Fruit fly (Drosophila melanogaster) whole organism, embryonic: ENCODE data around the gene axo.
A peak's percentile ranks its signal among the peaks of the same experiment; 100 is the strongest.

Experiments used
- CG11696 ChIP-seq: fragments of 200-800 bp; sonication (Bioruptor generic); IDR thresholded peaks from 2 replicates; pipeline ENCODE4 v1.3.6; 2022; ENCODE audit warnings: missing biosample characterization, missing genetic modification characterization
- CG13775 ChIP-seq: fragments of 200-800 bp; sonication (Bioruptor generic); optimal IDR thresholded peaks from 3 replicates; lab custom pipeline; 2017; ENCODE audit warnings: missing biosample characterization, mild to moderate bottlenecking, missing genetic modification characterization
- CG32532 ChIP-seq: fragments of 200-800 bp; sonication (Bioruptor generic); IDR thresholded peaks from 2 replicates; pipeline ENCODE4 v1.3.6; 2022; ENCODE audit warnings: missing biosample characterization, missing genetic modification characterization
- CG9437 ChIP-seq: fragments of 200-800 bp; sonication (Bioruptor generic); optimal IDR thresholded peaks from 2 replicates; lab custom pipeline; 2018; ENCODE audit warnings: missing biosample characterization, mild to moderate bottlenecking, missing genetic modification characterization
- CG9932 ChIP-seq: fragments of 200-800 bp; sonication (Bioruptor generic); IDR thresholded peaks from 2 replicates; pipeline ENCODE4 v1.3.6; 2022; ENCODE audit warnings: missing biosample characterization, missing genetic modification characterization
- D ChIP-seq, 2 experiments: fragments of 200-800 bp in 1 of 2; fragments of >200 bp in 1 of 2; sonication (Bioruptor generic) in 1 of 2; optimal IDR thresholded peaks; 2 replicates in 1 of 2; 3 replicates in 1 of 2; lab custom pipeline; 2017; ENCODE audit warnings: mild to moderate bottlenecking in 1 of 2, missing biosample characterization in 1 of 2, missing genetic modification characterization in 1 of 2, missing genetic modification reagents in 1 of 2
- Dfd ChIP-seq, 2 experiments: fragments of >200 bp; optimal IDR thresholded peaks; 2 replicates each; lab custom pipeline; 2017; ENCODE audit warnings: missing biosample characterization in 2 of 2, missing genetic modification characterization in 2 of 2
- Mad ChIP-seq: fragments of 200-800 bp; sonication (Bioruptor generic); optimal IDR thresholded peaks from 2 replicates; lab custom pipeline; 2016; ENCODE audit warnings: missing biosample characterization, missing genetic modification characterization
- ac ChIP-seq: fragments of 200-800 bp; sonication (Bioruptor generic); optimal IDR thresholded peaks from 3 replicates; lab custom pipeline; 2017; ENCODE audit warnings: missing biosample characterization, mild to moderate bottlenecking, missing genetic modification characterization
- cwo ChIP-seq: fragments of 200-800 bp; sonication (Bioruptor generic); optimal IDR thresholded peaks from 3 replicates; lab custom pipeline; 2017; ENCODE audit warnings: missing biosample characterization, missing genetic modification characterization, mild to moderate bottlenecking, moderate library complexity, missing genetic modification reagents
- exex ChIP-seq: fragments of 200-800 bp; sonication (Bioruptor generic); optimal IDR thresholded peaks from 4 replicates; lab custom pipeline; 2018; ENCODE audit warnings: missing biosample characterization, mild to moderate bottlenecking, missing genetic modification characterization, moderate library complexity
- onecut ChIP-seq: fragments of 200-800 bp; sonication (Bioruptor generic); IDR thresholded peaks from 2 replicates; pipeline ENCODE4 v1.3.6; 2022; ENCODE audit warnings: missing biosample characterization, missing genetic modification characterization
- pros ChIP-seq: fragments of 200-800 bp; sonication (Bioruptor generic); optimal IDR thresholded peaks from 3 replicates; lab custom pipeline; 2019; ENCODE audit warnings: missing biosample characterization, mild to moderate bottlenecking, missing genetic modification characterization, moderate library complexity
- scrt ChIP-seq: fragments of 200-800 bp; sonication (Bioruptor generic); optimal IDR thresholded peaks from 2 replicates; lab custom pipeline; 2018; ENCODE audit warnings: missing biosample characterization, mild to moderate bottlenecking, missing genetic modification characterization, moderate library complexity
- twi ChIP-seq: fragments of 200-800 bp; optimal IDR thresholded peaks from 2 replicates; lab custom pipeline; 2019; ENCODE audit warnings: missing biosample characterization, mild to moderate bottlenecking, missing genetic modification characterization, moderate library complexity
- zen ChIP-seq: fragments of 200-800 bp; sonication (Bioruptor generic); optimal IDR thresholded peaks from 3 replicates; lab custom pipeline; 2018; ENCODE audit warnings: missing biosample characterization, mild to moderate bottlenecking, missing genetic modification characterization, moderate library complexity

The axo gene

dm6 chr3L:4603439-4603838, 83.7 kb downstream of the axo start (continued):
- 0 out of 2 replicates have a peak, but pooled peaks have one; percentile 36 for TF ChIP-seq CG11696 (GFP tag; lab: Robert Waterston, UW)
- TF ChIP-seq, all 482 proteins: peak for 139

dm6 chr3L:4602333-4602732, 84.8 kb downstream of the axo start:
- TF ChIP-seq cwo (GFP tag; lab: Kevin White, UChicago) (peak; percentile 14), onecut (GFP tag; lab: Robert Waterston, UW) (peak; percentile 60), scrt (peak; percentile 20), Mad (GFP tag; lab: Kevin White, UChicago) (no peak), exex (tag; lab: Kevin White, UChicago) (peak; percentile 3)

- TF ChIP-seq ac (GFP tag; lab: Kevin White, UChicago): peak; percentile 5
- peak; percentile 39 for TF ChIP-seq pros (GFP tag; lab: Kevin White, UChicago)
- peak; percentile 67 for TF ChIP-seq twi (tag; lab: Kevin White, UChicago)
- peak; percentile 22 for TF ChIP-seq CG13775 (GFP tag; lab: Kevin White, UChicago)
- peak; percentile 97 for TF ChIP-seq D (optimal IDR thresholded peaks at IDR 0.05; lab: Kevin White, UChicago)
- no peak for TF ChIP-seq D (GFP tag; optimal IDR thresholded peaks at IDR 0.05; lab: Kevin White, UChicago)
- peak; percentile 13 for TF ChIP-seq zen (tag; lab: Kevin White, UChicago)
- no peak for TF ChIP-seq CG9437 (GFP tag; lab: Kevin White, UChicago)
- no peak for TF ChIP-seq CG9932 (GFP tag; lab: Robert Waterston, UW)
Observed at dm6 chr3L:4599747-4600146, 87.4 kb downstream of the axo start.

dm6 chr3L:4590051-4590450, 97.1 kb downstream of the axo start:
- TF ChIP-seq CG32532 (GFP tag; lab: Robert Waterston, UW): no peak
- TF ChIP-seq Dfd (GFP tag; optimal IDR thresholded peaks at IDR 0.05; lab: Kevin White, UChicago): peak in 1 of 2 experiments; percentile 36
- TF ChIP-seq, all 482 proteins: peak for 1
